Fruit fly (Drosophila melanogaster): ENCODE data around the gene Pka-R1.

Pka-R1 gene

dm6 chr3L:20826950-20827910 is 11.3 kb downstream of the Pka-R1 start:
- TF ChIP-seq insv (optimal IDR thresholded peaks at IDR 0.05) = no peak
- TF ChIP-seq Sin3A (optimal IDR thresholded peaks at IDR 0.05) = no peak
- TF ChIP-seq ttk (optimal IDR thresholded peaks at IDR 0.05) = no peak

dm6 chr3L:20827962-20828361 is 12.0 kb downstream of the Pka-R1 start:
- no peak for TF ChIP-seq insv (optimal IDR thresholded peaks at IDR 0.05)
- TF ChIP-seq Myc (optimal IDR thresholded peaks at IDR 0.05) = no peak
- TF ChIP-seq ttk (optimal IDR thresholded peaks at IDR 0.05) = no peak
- TF ChIP-seq h (optimal IDR thresholded peaks at IDR 0.05) = no peak
- no peak for TF ChIP-seq psq (optimal IDR thresholded peaks at IDR 0.05)
- no peak for TF ChIP-seq Sin3A (optimal IDR thresholded peaks at IDR 0.05)

DNA sequence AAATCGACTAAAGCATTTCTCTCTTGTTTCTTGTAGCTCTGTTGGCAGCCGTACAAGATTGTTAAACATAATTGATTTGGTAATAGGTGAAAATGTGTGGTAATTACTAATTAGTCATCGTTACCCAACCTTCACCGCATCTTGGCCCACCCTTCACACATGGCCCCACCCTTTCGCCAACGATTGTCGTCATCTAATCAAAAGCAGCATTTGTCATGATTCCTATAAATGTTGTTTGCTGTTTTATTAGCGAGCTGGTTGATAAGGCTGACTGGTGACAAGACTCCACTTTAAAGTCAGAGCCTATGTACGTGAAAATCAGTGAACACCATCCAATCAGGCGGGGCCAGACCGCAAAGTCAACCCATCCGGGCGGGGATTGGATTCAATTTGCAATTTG is 14.4 kb downstream of the Pka-R1 start:
- no peak for TF ChIP-seq Sin3A (optimal IDR thresholded peaks at IDR 0.05)

DNA sequence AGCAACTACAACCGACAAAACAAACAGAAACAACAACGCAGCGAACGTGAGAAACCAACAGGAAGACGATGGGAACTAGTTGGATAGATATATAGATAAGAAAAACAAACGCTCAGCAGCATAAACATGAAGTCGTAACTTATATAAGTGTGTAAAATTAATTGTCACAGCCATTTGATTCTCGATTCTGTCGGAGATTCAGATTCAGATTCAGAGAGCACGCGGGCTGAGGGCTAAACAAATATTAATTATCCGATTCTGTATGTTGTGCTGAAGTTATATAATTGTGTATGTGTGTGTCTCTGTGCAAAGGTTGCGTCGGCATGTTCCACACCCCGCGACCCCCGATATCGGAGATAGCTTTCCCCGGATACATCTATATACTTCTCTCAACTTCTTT is 18.2 kb downstream of the Pka-R1 start:
- no peak for TF ChIP-seq Myc (optimal IDR thresholded peaks at IDR 0.05)
- TF ChIP-seq psq (optimal IDR thresholded peaks at IDR 0.05) = no peak
- TF ChIP-seq insv (optimal IDR thresholded peaks at IDR 0.05) = no peak
- no peak for TF ChIP-seq ttk (optimal IDR thresholded peaks at IDR 0.05)
- TF ChIP-seq Sin3A (optimal IDR thresholded peaks at IDR 0.05) = no peak
- no peak for TF ChIP-seq h (optimal IDR thresholded peaks at IDR 0.05)

- TF ChIP-seq insv (optimal IDR thresholded peaks at IDR 0.05) (no peak), psq (optimal IDR thresholded peaks at IDR 0.05) (no peak), h (optimal IDR thresholded peaks at IDR 0.05) (no peak), Sin3A (optimal IDR thresholded peaks at IDR 0.05) (no peak), ttk (optimal IDR thresholded peaks at IDR 0.05) (no peak), Myc (optimal IDR thresholded peaks at IDR 0.05) (no peak)
Measured at dm6 chr3L:20835882-20836281, 20.0 kb downstream of the Pka-R1 start, which contains the start of gene CG3288. TSS of gene CG3288 (plus strand) at chr3L:20836182.

DNA sequence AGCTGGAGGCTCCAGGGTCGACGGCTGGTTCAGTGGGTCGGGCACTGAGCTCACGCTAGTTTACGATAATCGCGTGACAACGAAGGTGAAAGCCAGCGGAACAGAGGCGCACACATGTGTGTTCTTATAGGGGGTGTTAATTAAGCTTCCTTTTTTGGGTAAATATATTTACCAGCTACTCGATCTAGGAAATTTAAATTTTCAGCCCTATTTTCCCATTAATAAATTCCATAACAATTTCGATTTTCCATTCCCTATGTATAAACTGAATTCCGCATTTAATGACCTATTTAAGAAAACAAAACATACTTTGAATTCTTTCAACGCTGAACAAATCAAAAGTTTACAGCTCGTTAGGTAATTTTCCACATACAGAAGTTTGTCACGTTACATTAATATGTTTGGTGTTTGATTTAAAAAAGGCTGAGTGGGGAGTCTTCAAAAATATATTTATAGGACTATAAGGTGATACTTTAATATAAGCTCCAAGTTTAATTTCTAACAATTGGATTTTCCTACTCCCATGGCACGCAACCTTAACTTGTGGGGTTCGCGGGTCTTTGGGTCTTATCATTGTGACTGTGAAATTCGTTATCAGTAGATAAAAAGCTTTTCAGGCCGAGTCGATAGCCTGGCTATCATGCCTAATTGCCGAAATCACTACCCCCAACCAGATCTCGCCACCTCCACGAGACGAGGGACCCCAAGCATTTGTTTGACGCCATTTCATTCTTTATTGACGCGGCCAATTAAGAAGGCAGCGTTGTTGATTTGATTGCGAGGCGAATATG is 21.3 kb downstream of the Pka-R1 start, which contains the start of gene CG13255:
Gene CG13255, plus strand, starts transcription at position 449 of the 791 bp plus-strand sequence.
- no peak for TF ChIP-seq psq (optimal IDR thresholded peaks at IDR 0.05)
- no peak for TF ChIP-seq h (optimal IDR thresholded peaks at IDR 0.05)
- no peak for TF ChIP-seq ttk (optimal IDR thresholded peaks at IDR 0.05)
- no peak for TF ChIP-seq Sin3A (optimal IDR thresholded peaks at IDR 0.05)
- TF ChIP-seq insv (optimal IDR thresholded peaks at IDR 0.05) = no peak
- no peak for TF ChIP-seq Myc (optimal IDR thresholded peaks at IDR 0.05)

DNA sequence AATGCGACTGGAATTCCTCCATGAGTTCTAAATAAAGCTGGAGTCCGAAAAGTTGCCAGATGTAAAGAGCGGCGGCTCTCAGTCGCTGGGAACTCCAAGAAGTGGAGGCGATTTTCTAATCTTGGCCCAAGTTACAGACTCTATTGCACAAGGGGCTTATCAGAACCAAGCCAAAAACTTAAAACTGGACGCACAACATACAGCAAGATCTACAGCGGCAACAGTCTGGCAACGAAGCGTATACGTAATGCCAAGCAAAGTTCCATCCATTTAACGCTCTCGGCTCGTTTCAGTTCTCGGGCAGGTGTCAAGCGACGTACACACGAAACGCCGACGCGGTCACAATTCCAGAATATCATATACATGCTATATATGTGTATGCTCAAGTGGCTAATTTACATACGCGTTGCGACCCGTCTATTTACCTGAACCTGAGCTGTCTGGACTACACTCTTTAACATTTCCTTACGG is 21.9 kb downstream of the Pka-R1 start:
- TF ChIP-seq ttk (optimal IDR thresholded peaks at IDR 0.05) (no peak), Myc (optimal IDR thresholded peaks at IDR 0.05) (no peak), Sin3A (optimal IDR thresholded peaks at IDR 0.05) (no peak), psq (optimal IDR thresholded peaks at IDR 0.05) (no peak), h (optimal IDR thresholded peaks at IDR 0.05) (no peak), insv (optimal IDR thresholded peaks at IDR 0.05) (no peak)

- TF ChIP-seq ttk (optimal IDR thresholded peaks at IDR 0.05) (no peak), Myc (optimal IDR thresholded peaks at IDR 0.05) (no peak), psq (optimal IDR thresholded peaks at IDR 0.05) (no peak), Sin3A (optimal IDR thresholded peaks at IDR 0.05) (no peak), h (optimal IDR thresholded peaks at IDR 0.05) (no peak), insv (optimal IDR thresholded peaks at IDR 0.05) (no peak)
Measured at dm6 chr3L:20841465-20842109, 25.7 kb downstream of the Pka-R1 start, which contains the start of the genes CSN3 and CG11456. TSS of gene CSN3 (minus strand) at chr3L:20841576. TSS of gene CG11456 (plus strand) at chr3L:20841987.

DNA sequence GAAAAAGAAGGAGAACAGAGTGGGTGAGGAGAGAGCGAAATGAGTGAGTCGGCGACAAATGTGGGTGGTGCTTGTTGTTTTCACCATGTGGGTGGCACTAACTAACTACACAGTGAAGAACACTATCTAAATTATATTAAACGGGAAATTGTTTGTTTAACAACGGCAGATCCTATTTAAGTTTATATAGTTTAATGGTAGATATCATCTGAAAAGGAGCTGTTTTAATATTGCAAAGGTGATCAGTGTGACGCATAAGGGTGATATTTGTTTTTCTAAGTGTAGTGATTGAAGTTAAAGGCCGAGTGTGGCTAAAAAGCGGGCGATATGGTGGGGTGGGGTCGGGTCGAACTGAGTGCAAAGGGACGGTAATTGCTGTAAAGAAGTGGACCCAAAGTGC is 32.7 kb downstream of the Pka-R1 start:
- no peak for TF ChIP-seq Sin3A (optimal IDR thresholded peaks at IDR 0.05)
- TF ChIP-seq insv (optimal IDR thresholded peaks at IDR 0.05) = no peak
- TF ChIP-seq h (optimal IDR thresholded peaks at IDR 0.05) = no peak
- TF ChIP-seq ttk (optimal IDR thresholded peaks at IDR 0.05) = no peak
- TF ChIP-seq Myc (optimal IDR thresholded peaks at IDR 0.05) = no peak
- no peak for TF ChIP-seq psq (optimal IDR thresholded peaks at IDR 0.05)

- TF ChIP-seq Sin3A (optimal IDR thresholded peaks at IDR 0.05) (no peak), h (optimal IDR thresholded peaks at IDR 0.05) (no peak), ttk (optimal IDR thresholded peaks at IDR 0.05) (no peak), Myc (optimal IDR thresholded peaks at IDR 0.05) (no peak), psq (optimal IDR thresholded peaks at IDR 0.05) (no peak)
Measured at dm6 chr3L:20857609-20858008, 41.7 kb downstream of the Pka-R1 start.

DNA sequence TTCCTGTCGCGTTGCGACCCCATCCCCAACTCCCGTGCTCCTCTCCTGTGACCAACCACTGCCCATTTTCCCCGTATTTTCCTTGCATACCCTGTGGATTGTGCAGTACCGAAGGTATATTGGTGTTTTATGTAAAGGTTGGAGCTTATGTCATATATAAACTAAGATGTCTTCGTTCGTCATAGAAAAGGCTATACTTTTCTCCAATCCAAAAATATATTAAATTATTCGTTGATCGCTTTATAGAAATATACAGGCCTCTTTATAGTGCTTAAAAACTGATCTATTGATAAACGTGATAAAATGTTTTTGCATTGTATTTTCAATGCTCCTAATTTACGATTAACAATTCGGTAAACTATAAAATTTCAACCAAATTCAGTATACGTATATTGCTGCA is 53.1 kb downstream of the Pka-R1 start:
- TF ChIP-seq h (optimal IDR thresholded peaks at IDR 0.05) (no peak), Sin3A (optimal IDR thresholded peaks at IDR 0.05) (no peak), insv (optimal IDR thresholded peaks at IDR 0.05) (no peak), psq (optimal IDR thresholded peaks at IDR 0.05) (no peak), Myc (optimal IDR thresholded peaks at IDR 0.05) (no peak), ttk (optimal IDR thresholded peaks at IDR 0.05) (no peak)

dm6 chr3L:20883969-20884368 is 68.1 kb downstream of the Pka-R1 start:
- TF ChIP-seq insv (optimal IDR thresholded peaks at IDR 0.05) (no peak), Myc (optimal IDR thresholded peaks at IDR 0.05) (no peak)
